Worm (Caenorhabditis elegans) whole organism, mixed stage, embryonic: Measurements from ENCODE around the gene str-177.
A peak's percentile ranks its signal among the peaks of the same experiment; 100 is the strongest.

Source experiments
- M03D4.4 ChIP-seq: sonication (generic microtip); optimal IDR thresholded peaks from 2 replicates; lab custom pipeline; 2017; ENCODE audit warnings: mild to moderate bottlenecking, missing genetic modification characterization, missing compliant biosample characterization
- bed-3 ChIP-seq: fragments of 200-800 bp; sonication (Bioruptor generic); optimal IDR thresholded peaks from 3 replicates; lab custom pipeline; 2018; ENCODE audit warnings: mild to moderate bottlenecking, missing genetic modification characterization, moderate library complexity, missing compliant biosample characterization
- blmp-1 ChIP-seq: fragments of 150-350 bp; optimal IDR thresholded peaks from 2 replicates; lab custom pipeline; 2014; ENCODE audit warnings: missing biosample characterization, missing genetic modification characterization
- ceh-83 ChIP-seq: fragments of 200-800 bp; sonication (Bioruptor generic); optimal IDR thresholded peaks from 2 replicates; lab custom pipeline; 2018; ENCODE audit warnings: mild to moderate bottlenecking, missing genetic modification characterization, missing compliant biosample characterization
- ces-1 ChIP-seq: fragments of 150-350 bp; optimal IDR thresholded peaks from 2 replicates; lab custom pipeline; 2014; ENCODE audit warnings: missing biosample characterization, missing genetic modification reagents, missing genetic modification characterization
- cnd-1 ChIP-seq: fragments of 200-800 bp; sonication (Bioruptor generic); optimal IDR thresholded peaks from 2 replicates; lab custom pipeline; 2018; ENCODE audit warnings: mild to moderate bottlenecking, missing genetic modification characterization, missing compliant biosample characterization
- elt-1 ChIP-seq: sonication (generic microtip); optimal IDR thresholded peaks from 2 replicates; lab custom pipeline; 2017; ENCODE audit warnings: missing genetic modification characterization, mild to moderate bottlenecking, missing compliant biosample characterization, antibody characterized with exemption, moderate library complexity, borderline replicate concordance; ENCODE audit not compliant: insufficient read depth
- flh-1 ChIP-seq: fragments of 200-800 bp; sonication (Bioruptor generic); optimal IDR thresholded peaks from 2 replicates; lab custom pipeline; 2018; ENCODE audit warnings: mild to moderate bottlenecking, missing genetic modification characterization, moderate library complexity, missing compliant biosample characterization
- ham-2 ChIP-seq: fragments of 200-800 bp; sonication (Bioruptor generic); optimal IDR thresholded peaks from 2 replicates; lab custom pipeline; 2018; ENCODE audit warnings: mild to moderate bottlenecking, missing genetic modification characterization, missing compliant biosample characterization
- lin-13 ChIP-seq: fragments of 150-350 bp; optimal IDR thresholded peaks from 2 replicates; lab custom pipeline; 2014; ENCODE audit warnings: missing biosample characterization, missing genetic modification characterization
- lin-32 ChIP-seq: fragments of 200-800 bp; sonication (Bioruptor generic); optimal IDR thresholded peaks from 2 replicates; lab custom pipeline; 2018; ENCODE audit warnings: mild to moderate bottlenecking, missing genetic modification characterization, missing compliant biosample characterization
- lsy-2 ChIP-seq: fragments of 150-350 bp; optimal IDR thresholded peaks from 2 replicates; lab custom pipeline; 2014; ENCODE audit warnings: missing biosample characterization, missing genetic modification characterization
- mep-1 ChIP-seq: fragments of 150-350 bp; optimal IDR thresholded peaks from 2 replicates; lab custom pipeline; 2017; ENCODE audit warnings: missing biosample characterization, missing genetic modification reagents, missing genetic modification characterization, inconsistent platforms
- nhr-12 ChIP-seq: fragments of 150-350 bp; optimal IDR thresholded peaks from 2 replicates; lab custom pipeline; 2014; ENCODE audit warnings: missing biosample characterization, missing genetic modification characterization
- nhr-237 ChIP-seq: fragments of 150-350 bp; optimal IDR thresholded peaks from 2 replicates; lab custom pipeline; 2014; ENCODE audit warnings: missing biosample characterization, missing genetic modification characterization
- nhr-28 ChIP-seq: fragments of 150-350 bp; optimal IDR thresholded peaks from 2 replicates; lab custom pipeline; 2014; ENCODE audit warnings: missing biosample characterization, missing genetic modification characterization
- nhr-76 ChIP-seq: sonication (generic microtip); optimal IDR thresholded peaks from 2 replicates; lab custom pipeline; 2017; ENCODE audit warnings: missing biosample characterization, missing genetic modification characterization
- pha-4 ChIP-seq: fragments of 150-350 bp; optimal IDR thresholded peaks from 2 replicates; lab custom pipeline; 2018; ENCODE audit warnings: missing biosample characterization, missing genetic modification reagents, missing genetic modification characterization
- sem-2 ChIP-seq: fragments of 200-800 bp; sonication (Bioruptor generic); optimal IDR thresholded peaks from 2 replicates; lab custom pipeline; 2018; ENCODE audit warnings: mild to moderate bottlenecking, missing genetic modification characterization, missing compliant biosample characterization
- snpc-4 ChIP-seq: fragments of 150-350 bp; optimal IDR thresholded peaks from 2 replicates; lab custom pipeline; 2014; ENCODE audit warnings: missing biosample characterization, missing genetic modification characterization
- sptf-1 ChIP-seq: sonication (generic microtip); optimal IDR thresholded peaks from 2 replicates; lab custom pipeline; 2017; ENCODE audit warnings: mild to moderate bottlenecking, missing genetic modification characterization, moderate library complexity, missing compliant biosample characterization
- tbx-8 ChIP-seq: fragments of 200-800 bp; sonication (Bioruptor generic); optimal IDR thresholded peaks from 2 replicates; lab custom pipeline; 2018; ENCODE audit warnings: mild to moderate bottlenecking, missing genetic modification characterization, moderate library complexity, missing compliant biosample characterization
- unc-39 ChIP-seq: fragments of 150-350 bp; optimal IDR thresholded peaks from 2 replicates; lab custom pipeline; 2014; ENCODE audit warnings: missing biosample characterization, missing genetic modification characterization
- zip-8 ChIP-seq: fragments of 150-350 bp; optimal IDR thresholded peaks from 2 replicates; lab custom pipeline; 2014; ENCODE audit warnings: missing biosample characterization, missing genetic modification characterization

str-177 gene

DNA sequence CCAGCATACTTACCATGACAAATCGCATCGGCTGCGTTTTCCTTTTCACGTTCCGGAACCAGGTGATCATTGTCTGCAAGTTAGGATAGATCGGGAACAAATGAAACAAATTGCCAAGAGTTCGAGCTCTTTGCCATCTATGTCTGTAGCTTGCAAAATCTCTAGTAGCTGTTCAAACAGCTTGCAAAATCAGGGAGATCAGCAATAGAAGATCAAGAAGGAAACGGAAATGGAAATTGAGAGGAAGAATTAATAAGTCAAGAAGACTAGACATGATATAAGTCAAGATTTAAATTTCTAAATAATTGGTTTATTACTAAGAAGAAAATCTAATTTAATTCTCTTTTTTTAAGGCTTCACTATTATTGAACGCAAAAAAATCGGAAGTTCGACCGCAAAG lies 33.5 kb upstream of the str-177 start, which contains the start of gene F07C3.3:
Gene F07C3.3, minus strand, starts transcription at position 101 of the 400 bp plus-strand sequence.
- TF ChIP-seq sem-2 (no peak), snpc-4 (no peak), bed-3 (GFP tag; lab: Kevin White, UChicago) (no peak), blmp-1 (tag; lab: Kevin White, UChicago) (no peak), M03D4.4 (tag; lab: Kevin White, UChicago) (no peak), nhr-12 (tag; lab: Kevin White, UChicago) (no peak), ham-2 (no peak), nhr-28 (tag; lab: Kevin White, UChicago) (no peak), cnd-1 (no peak), ces-1 (GFP tag; lab: Kevin White, UChicago) (no peak), flh-1 (GFP tag; lab: Kevin White, UChicago) (no peak), nhr-237 (no peak), nhr-76 (tag; lab: Kevin White, UChicago) (no peak), unc-39 (tag; lab: Kevin White, UChicago) (no peak), pha-4 (tag; lab: Kevin White, UChicago) (no peak)

DNA sequence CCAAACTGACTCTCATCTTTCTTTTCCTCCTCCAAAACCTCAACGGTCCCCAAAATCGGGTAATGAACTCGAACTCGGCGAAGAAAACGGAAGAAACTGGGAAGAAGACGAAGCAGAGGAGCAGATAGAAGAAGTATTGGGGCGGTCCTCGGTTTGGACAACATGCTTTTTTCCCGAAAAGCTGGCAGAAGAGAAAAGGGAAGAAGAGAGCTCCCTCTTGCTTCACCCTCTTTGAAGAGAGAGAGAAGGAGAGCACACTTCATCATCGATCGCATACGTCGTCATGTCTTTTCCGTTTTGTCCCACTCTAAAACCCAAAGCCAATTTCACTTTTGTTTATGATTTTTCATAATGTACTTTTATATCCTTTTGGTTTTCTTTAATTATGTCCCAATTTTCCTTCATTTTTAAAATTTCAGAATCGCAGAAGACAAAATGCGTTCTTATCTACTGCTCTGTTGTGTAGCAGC lies 26.9 kb upstream of the str-177 start, which contains the start of gene F07C3.2:
Gene F07C3.2, plus strand, starts transcription at position 420 of the 470 bp plus-strand sequence.
- TF ChIP-seq nhr-76 (tag; lab: Kevin White, UChicago): no peak
- peak; percentile 51 for TF ChIP-seq ces-1 (GFP tag; lab: Kevin White, UChicago)

DNA sequence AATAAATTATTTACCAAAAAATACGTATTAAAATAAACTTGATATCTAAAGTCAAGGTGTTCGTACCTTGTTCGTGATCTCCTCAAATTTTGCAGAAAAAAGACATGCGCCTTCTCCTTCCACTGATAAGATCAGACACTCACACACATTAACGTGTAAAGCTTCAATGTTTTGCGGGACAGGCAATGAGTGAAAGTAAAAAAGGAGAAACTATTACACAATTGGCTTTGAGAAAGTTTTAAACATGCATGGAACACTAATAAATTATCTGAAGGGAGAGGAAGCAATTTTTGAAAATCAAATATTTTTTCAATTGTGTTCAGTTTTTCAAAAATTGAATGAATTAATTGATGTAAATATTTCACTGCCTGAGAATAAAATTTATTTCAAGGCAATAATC lies 26.2 kb upstream of the str-177 start:
- no peak for TF ChIP-seq lin-32 (GFP tag; lab: Kevin White, UChicago)
- no peak for TF ChIP-seq nhr-12 (tag; lab: Kevin White, UChicago)
- no peak for TF ChIP-seq nhr-28 (tag; lab: Kevin White, UChicago)
- TF ChIP-seq elt-1 (tag; lab: Kevin White, UChicago): no peak
- no peak for TF ChIP-seq blmp-1 (tag; lab: Kevin White, UChicago)
- no peak for TF ChIP-seq zip-8 (tag; lab: Kevin White, UChicago)
- no peak for TF ChIP-seq ces-1 (GFP tag; lab: Kevin White, UChicago)
- TF ChIP-seq mep-1 (tag; lab: Kevin White, UChicago): no peak
- TF ChIP-seq ceh-83: no peak
- no peak for TF ChIP-seq lin-13 (tag; lab: Kevin White, UChicago)
- no peak for TF ChIP-seq flh-1 (GFP tag; lab: Kevin White, UChicago)
- no peak for TF ChIP-seq cnd-1
- TF ChIP-seq tbx-8 (GFP tag; lab: Kevin White, UChicago): no peak
- TF ChIP-seq, all 35 proteins: peak for 0

DNA sequence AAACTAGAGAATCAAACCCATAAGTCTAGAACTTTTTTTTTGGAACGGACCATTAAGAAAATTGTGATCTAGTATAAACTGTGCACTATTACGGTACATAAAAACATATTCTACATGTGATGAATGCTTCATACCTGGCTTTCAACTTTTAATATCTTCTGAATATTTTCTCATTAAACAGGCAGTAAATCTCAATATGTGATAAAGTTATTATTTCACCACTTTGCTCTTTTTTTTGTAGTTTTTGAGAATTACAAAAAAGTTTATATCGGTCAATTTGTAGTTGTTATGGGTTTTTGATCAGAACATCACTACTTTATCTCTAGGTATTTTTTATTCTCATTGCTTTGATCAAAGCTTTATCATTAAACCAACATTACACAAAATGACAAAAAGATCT lies 25.6 kb upstream of the str-177 start:
- TF ChIP-seq zip-8 (tag; lab: Kevin White, UChicago) (no peak), mep-1 (tag; lab: Kevin White, UChicago) (no peak)

DNA sequence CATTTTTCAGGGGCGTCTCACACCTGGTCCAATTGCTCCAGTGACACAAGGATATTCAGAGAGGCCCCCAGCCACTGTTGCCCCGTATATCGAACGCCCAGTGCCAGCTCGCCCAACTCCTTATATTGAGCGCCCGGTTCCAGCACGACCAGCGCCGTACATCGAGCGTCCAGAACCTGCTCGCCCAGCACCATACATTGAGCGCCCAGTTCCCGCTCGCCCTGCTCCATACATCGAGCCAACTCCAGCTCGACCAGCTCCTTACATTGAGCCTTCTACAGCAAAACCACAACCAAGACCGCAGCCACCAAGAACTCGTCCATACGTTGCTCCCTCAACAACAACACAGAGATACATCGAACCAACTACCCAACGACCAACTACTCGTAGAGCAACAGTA lies 24.0 kb upstream of the str-177 start:
- TF ChIP-seq sem-2 (no peak), blmp-1 (tag; lab: Kevin White, UChicago) (no peak), lin-32 (GFP tag; lab: Kevin White, UChicago) (no peak), sptf-1 (tag; lab: Kevin White, UChicago) (no peak)

DNA sequence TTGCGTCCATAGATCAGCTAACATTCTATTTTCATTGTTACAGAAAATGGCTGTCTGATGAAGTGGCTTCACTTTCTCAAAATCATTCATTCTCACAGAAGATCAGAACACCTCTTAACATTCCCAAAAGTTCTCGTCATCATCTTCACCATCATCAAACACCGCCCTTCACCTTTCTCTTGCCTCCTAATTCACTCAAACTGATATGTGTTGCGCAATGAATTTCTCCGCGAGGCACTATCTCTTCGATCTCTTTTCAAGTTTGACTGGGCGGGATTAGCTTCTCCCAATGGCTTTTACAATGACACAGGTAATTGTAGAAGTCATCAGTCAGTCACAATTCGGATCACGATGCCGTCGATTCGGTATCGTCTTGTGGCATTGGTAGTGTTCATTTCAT lies 22.8 kb upstream of the str-177 start, which contains the start of gene grd-6:
Gene grd-6, plus strand, starts transcription at position 301 of the 400 bp plus-strand sequence.
- TF ChIP-seq blmp-1 (tag; lab: Kevin White, UChicago) (no peak), zip-8 (tag; lab: Kevin White, UChicago) (peak; percentile 44)

DNA sequence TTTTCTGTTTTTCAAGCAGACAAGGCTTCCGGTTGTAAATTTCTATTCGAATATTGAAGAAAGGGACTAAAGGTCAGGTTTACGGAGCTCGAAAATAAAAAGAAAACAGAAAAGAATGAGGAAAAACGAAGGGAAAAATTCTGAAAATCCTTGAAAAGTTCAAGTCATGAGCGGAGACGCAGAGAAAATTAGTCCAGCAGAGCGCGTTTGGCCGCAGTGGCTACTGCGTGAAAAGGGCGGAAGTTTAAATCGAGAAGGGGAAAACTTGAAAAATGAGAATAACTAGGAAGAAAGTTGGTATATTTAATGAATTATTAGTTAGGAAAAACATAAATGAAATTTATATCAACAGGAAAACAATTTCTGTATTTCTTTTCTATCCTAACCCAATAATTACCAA lies 21.7 kb upstream of the str-177 start:
- TF ChIP-seq nhr-237 (peak; percentile 28), flh-1 (GFP tag; lab: Kevin White, UChicago) (no peak), lsy-2 (peak; percentile 30), pha-4 (tag; lab: Kevin White, UChicago) (peak; percentile 20), nhr-28 (tag; lab: Kevin White, UChicago) (no peak), bed-3 (GFP tag; lab: Kevin White, UChicago) (no peak), mep-1 (tag; lab: Kevin White, UChicago) (peak; percentile 66), ces-1 (GFP tag; lab: Kevin White, UChicago) (peak; percentile 80), ham-2 (no peak)
- TF ChIP-seq, all 35 proteins: peak for 5
